Worm (Caenorhabditis elegans): ENCODE measurements around the gene pals-27.

- no peak for TF ChIP-seq unc-39 (tag; optimal IDR thresholded peaks at IDR 0.05)
- no peak for TF ChIP-seq spr-3 (GFP tag; optimal IDR thresholded peaks at IDR 0.05)
- TF ChIP-seq ztf-11 (tag; optimal IDR thresholded peaks at IDR 0.05) = no peak
- TF ChIP-seq aha-1 (tag) = no peak
- no peak for TF ChIP-seq nhr-11 (tag; optimal IDR thresholded peaks at IDR 0.05)
- no peak for TF ChIP-seq ZK546.5 (tag; optimal IDR thresholded peaks at IDR 0.05)
These were observed 3.0 kb downstream of the pals-27 start, which contains the start of gene pals-28 for ce11 chrIII:4384487-4384886.
